Fruit fly (Drosophila melanogaster) Kc167 (cell line): Measurements from ENCODE around the gene Ect3.

Experiments
- Myc ChIP-seq: fragments of >200 bp; optimal IDR thresholded peaks from 2 replicates; lab custom pipeline; 2017; ENCODE audit warnings: missing external identifiers
- Sin3A ChIP-seq: fragments of >200 bp; optimal IDR thresholded peaks from 2 replicates; lab custom pipeline; 2018; ENCODE audit warnings: missing external identifiers
- h ChIP-seq: fragments of >200 bp; optimal IDR thresholded peaks from 3 replicates; lab custom pipeline; 2018; ENCODE audit warnings: missing external identifiers
- insv ChIP-seq: fragments of >200 bp; optimal IDR thresholded peaks from 3 replicates; lab custom pipeline; 2018; ENCODE audit warnings: missing external identifiers
- psq ChIP-seq: fragments of >200 bp; optimal IDR thresholded peaks from 2 replicates; lab custom pipeline; 2017; ENCODE audit warnings: missing external identifiers
- ttk ChIP-seq: sonication (Bioruptor generic); optimal IDR thresholded peaks from 2 replicates; lab custom pipeline; 2017; ENCODE audit warnings: missing external identifiers

dm6 chr3R:11971394-11971793 lies 27.7 kb upstream of the Ect3 start, which contains the start of gene GC2:
- no peak for TF ChIP-seq psq (lab: Kevin White, UChicago)
- TF ChIP-seq ttk (lab: Kevin White, UChicago): no peak
- TF ChIP-seq insv (lab: Kevin White, UChicago): no peak
- no peak for TF ChIP-seq h (lab: Kevin White, UChicago)
- TF ChIP-seq Myc (lab: Kevin White, UChicago): no peak
- TF ChIP-seq Sin3A (lab: Kevin White, UChicago): no peak
